Fruit fly (Drosophila melanogaster) whole organism: ENCODE results near the gene CG10175.

Experiments
- CG8478 ChIP-seq: fragments of >200 bp; optimal IDR thresholded peaks from 2 replicates; lab custom pipeline; 2018; ENCODE audit warnings: inconsistent platforms
- Dll ChIP-seq: fragments of >200 bp; optimal IDR thresholded peaks from 2 replicates; lab custom pipeline; 2017
- EcR ChIP-seq, 2 experiments: fragments of >200 bp; optimal IDR thresholded peaks; 2 replicates each; lab custom pipeline; 2017; ENCODE audit warnings: missing biosample characterization in 2 of 2, missing genetic modification characterization in 2 of 2, missing genetic modification reagents in 2 of 2
- pan ChIP-seq: fragments of >200 bp; optimal IDR thresholded peaks from 2 replicates; lab custom pipeline; 2017
- psq ChIP-seq: fragments of >200 bp; optimal IDR thresholded peaks from 2 replicates; lab custom pipeline; 2017
- usp ChIP-seq: fragments of >200 bp; optimal IDR thresholded peaks from 2 replicates; lab custom pipeline; 2017; ENCODE audit warnings: missing biosample characterization, missing genetic modification characterization, mixed read lengths

Gene CG10175

DNA sequence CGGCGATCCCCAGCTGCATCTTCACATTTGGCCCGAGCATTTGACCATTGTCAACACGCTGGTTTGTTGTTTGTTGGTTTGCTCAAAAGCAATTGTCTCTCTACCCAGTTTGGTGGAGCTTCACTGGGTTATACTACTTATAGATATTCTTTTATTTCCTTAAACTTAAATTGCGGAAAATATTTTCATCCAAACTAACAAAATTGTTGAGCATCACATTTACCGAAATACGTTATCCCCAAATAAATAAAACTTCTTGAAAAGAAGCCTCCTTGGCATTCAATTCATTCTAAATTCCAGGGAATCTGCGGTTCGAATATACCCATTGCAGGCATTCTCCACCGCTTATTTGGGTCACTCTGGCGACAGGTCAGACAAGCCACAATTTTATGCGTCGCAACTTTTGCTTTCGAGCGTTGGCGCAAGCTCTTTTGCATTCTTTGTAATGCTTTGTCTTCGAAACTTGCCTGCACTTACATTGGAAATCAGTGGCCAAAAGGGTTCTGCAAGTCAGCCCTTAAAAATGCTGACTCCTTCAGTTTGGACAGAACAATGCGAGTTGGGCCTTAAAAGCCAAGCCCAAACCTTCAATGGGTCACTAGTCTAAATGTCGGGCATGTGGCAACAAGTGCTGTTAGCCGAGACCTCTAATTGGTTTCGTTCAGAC, 49.4 kb downstream of the CG10175 start, which contains the start of gene Ir94f:
Gene Ir94f (plus strand): TSS at position 617 of the 667 bp plus-strand sequence.
- TF ChIP-seq psq (lab: Kevin White, UChicago) (no peak), pan (lab: Kevin White, UChicago) (no peak), CG8478 (no peak), EcR (GFP tag; optimal IDR thresholded peaks at IDR 0.05; lab: Kevin White, UChicago) (no peak), usp (no peak), Dll (lab: Kevin White, UChicago) (no peak)

DNA sequence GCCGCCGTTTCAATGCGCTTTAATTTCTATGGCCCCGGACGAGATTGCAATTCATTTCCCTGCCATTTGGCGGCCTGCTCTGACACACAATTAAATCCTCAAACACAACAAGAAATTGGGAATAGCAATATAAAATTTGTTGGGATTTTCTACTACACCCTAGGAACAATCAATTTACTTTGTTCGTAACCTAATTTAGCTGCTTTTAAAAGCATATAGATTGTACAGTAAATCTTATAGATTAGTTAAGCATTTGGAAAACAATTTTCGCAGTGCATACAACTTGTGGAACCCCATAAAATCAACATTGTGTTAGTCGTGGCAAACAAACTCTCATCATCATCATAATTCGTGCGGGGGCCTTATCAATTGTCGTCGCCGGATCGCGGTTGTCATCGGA, 54.7 kb downstream of the CG10175 start:
- TF ChIP-seq Dll (lab: Kevin White, UChicago) (no peak), CG8478 (no peak), usp (no peak), EcR (GFP tag; optimal IDR thresholded peaks at IDR 0.05; lab: Kevin White, UChicago) (no peak)
